Fruit fly (Drosophila melanogaster): ENCODE results near the gene Krn.

The Krn gene

DNA sequence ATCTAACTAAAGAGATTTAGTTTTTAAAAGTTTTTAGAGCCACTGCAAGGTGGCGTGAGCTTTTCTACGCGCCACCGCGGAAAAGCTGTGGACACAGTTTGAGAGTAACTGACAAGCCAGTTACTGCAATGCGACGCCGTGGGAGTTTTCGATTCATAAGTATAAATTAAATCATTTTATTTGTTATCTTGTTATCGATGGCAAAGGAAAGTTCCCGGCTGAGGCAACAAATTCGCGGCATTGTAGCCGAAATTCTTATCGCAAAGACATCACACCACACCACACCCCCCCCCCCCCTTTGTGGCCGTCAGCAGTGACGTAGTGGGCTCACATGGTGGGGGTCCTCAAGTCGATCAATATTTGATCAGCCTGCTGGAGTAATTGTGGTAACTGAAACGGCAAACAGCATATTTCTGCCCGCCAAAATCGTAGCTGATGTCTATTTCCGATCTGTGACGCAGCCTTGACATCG is 1.8 kb upstream of the Krn start (continued):
- 0 out of 2 replicates have a peak, but pooled peaks have one; percentile 24 for TF ChIP-seq MBD-R2 (GFP tag; IDR thresholded peaks at IDR 0.05)
- no peak for TF ChIP-seq hbn (GFP tag; IDR thresholded peaks at IDR 0.05; ENCODE audit: partially characterized antibody)
- TF ChIP-seq HLH3B (GFP tag; IDR thresholded peaks at IDR 0.05), result peak; percentile 9; the same call in 1 of the 2 replicates
- TF ChIP-seq BtbVII (GFP tag; optimal IDR thresholded peaks at IDR 0.05), result peak; percentile 87
- peak; percentile 37 for TF ChIP-seq cad (GFP tag; optimal IDR thresholded peaks at IDR 0.05)
- peak; percentile 3 for TF ChIP-seq CG13624 (GFP tag; optimal IDR thresholded peaks at IDR 0.05)
- TF ChIP-seq ssp (GFP tag; IDR thresholded peaks at IDR 0.05), result no peak
- TF ChIP-seq CG4617 (GFP tag; optimal IDR thresholded peaks at IDR 0.05; ENCODE audit: borderline replicate concordance), result no peak
- TF ChIP-seq CG10321 (GFP tag; IDR thresholded peaks at IDR 0.05), result no peak
- no peak for TF ChIP-seq ato (GFP tag; IDR thresholded peaks at IDR 0.05; ENCODE audit: partially characterized antibody)
- no peak for TF ChIP-seq CG1832 (GFP tag; optimal IDR thresholded peaks at IDR 0.05)
- no peak for TF ChIP-seq eve (GFP tag; optimal IDR thresholded peaks at IDR 0.05)
- no peak for TF ChIP-seq CG4820 (GFP tag; optimal IDR thresholded peaks at IDR 0.05)
- TF ChIP-seq emc (GFP tag; optimal IDR thresholded peaks at IDR 0.05), result no peak
- no peak for TF ChIP-seq Dref (GFP tag; IDR thresholded peaks at IDR 0.05)
- no peak for TF ChIP-seq bbx (GFP tag; IDR thresholded peaks at IDR 0.05; ENCODE audit: partially characterized antibody)
- peak; percentile 38 for TF ChIP-seq Fer3 (tag; optimal IDR thresholded peaks at IDR 0.05)
- TF ChIP-seq onecut (GFP tag; IDR thresholded peaks at IDR 0.05), result peak; percentile 34; the same call in 1 of the 2 replicates
- TF ChIP-seq CG14441 (GFP tag; IDR thresholded peaks at IDR 0.05), result no peak
- TF ChIP-seq CG17568 (GFP tag; optimal IDR thresholded peaks at IDR 0.05), result peak; percentile 36
- peak; percentile 73 for TF ChIP-seq CG3281 (GFP tag; optimal IDR thresholded peaks at IDR 0.05)
- TF ChIP-seq NC2β (GFP tag; optimal IDR thresholded peaks at IDR 0.05), result no peak
- TF ChIP-seq CG33213 (GFP tag; optimal IDR thresholded peaks at IDR 0.05), result no peak
- TF ChIP-seq Lpt (GFP tag; optimal IDR thresholded peaks at IDR 0.05), result no peak
- TF ChIP-seq Rfx (GFP tag; IDR thresholded peaks at IDR 0.05), result peak; percentile 50; the same call in 1 of the 2 replicates
- no peak for TF ChIP-seq Taf1 (GFP tag; IDR thresholded peaks at IDR 0.05)
- no peak for TF ChIP-seq twi (tag; optimal IDR thresholded peaks at IDR 0.05)
- TF ChIP-seq HmgD (GFP tag; optimal IDR thresholded peaks at IDR 0.05), result no peak
- TF ChIP-seq HLHmδ (GFP tag; optimal IDR thresholded peaks at IDR 0.05), result no peak
- peak; percentile 56 for TF ChIP-seq Xrp1 (GFP tag; IDR thresholded peaks at IDR 0.05)
- TF ChIP-seq danr (GFP tag; IDR thresholded peaks at IDR 0.05), result no peak
- TF ChIP-seq H2.0 (GFP tag; IDR thresholded peaks at IDR 0.05), result no peak
- no peak for TF ChIP-seq Ada2b (GFP tag; IDR thresholded peaks at IDR 0.05)
- peak; percentile 13 for TF ChIP-seq grau (tag; optimal IDR thresholded peaks at IDR 0.05)
- TF ChIP-seq Spps (tag; optimal IDR thresholded peaks at IDR 0.05), result no peak
- TF ChIP-seq NC2α (GFP tag; optimal IDR thresholded peaks at IDR 0.05), result no peak
- peak; percentile 51 for TF ChIP-seq CrebB (tag; optimal IDR thresholded peaks at IDR 0.05)
- peak; percentile 70 for TF ChIP-seq CG15514 (GFP tag; optimal IDR thresholded peaks at IDR 0.05)
- no peak for TF ChIP-seq Usf (GFP tag; optimal IDR thresholded peaks at IDR 0.05)
- no peak for TF ChIP-seq ham (GFP tag; IDR thresholded peaks at IDR 0.05)
- TF ChIP-seq esg (GFP tag; conservative IDR thresholded peaks at IDR 0.05), result no peak
- TF ChIP-seq bowl (GFP tag; IDR thresholded peaks at IDR 0.05), result peak; percentile 60; the same call in 1 of the 2 replicates
- TF ChIP-seq rib (GFP tag; IDR thresholded peaks at IDR 0.05), result no peak
- no peak for TF ChIP-seq Scr (GFP tag; IDR thresholded peaks at IDR 0.05; ENCODE audit: partially characterized antibody)
- TF ChIP-seq CoRest (tag; optimal IDR thresholded peaks at IDR 0.05), result no peak
- no peak for TF ChIP-seq sna (GFP tag; IDR thresholded peaks at IDR 0.05; ENCODE audit: partially characterized antibody)
- TF ChIP-seq CG6254 (GFP tag; optimal IDR thresholded peaks at IDR 0.05), result peak; percentile 57
- TF ChIP-seq sens-2 (GFP tag; IDR thresholded peaks at IDR 0.05), result peak; percentile 21; the same call in 1 of the 2 replicates
- no peak for TF ChIP-seq insv (GFP tag; optimal IDR thresholded peaks at IDR 0.05)
- TF ChIP-seq Bdp1 (GFP tag; optimal IDR thresholded peaks at IDR 0.05), result no peak
- 0 out of 3 replicates have a peak, but pooled peaks have one; percentile 32 for TF ChIP-seq otp (GFP tag; IDR thresholded peaks at IDR 0.05)
- no peak for TF ChIP-seq dysf (GFP tag; IDR thresholded peaks at IDR 0.05)

Measured in whole organism, embryonic.